Fruit fly (Drosophila melanogaster) whole organism, embryonic: ENCODE results near the gene CG3184.

Source experiments
- B-H2 ChIP-seq: fragments of 200-800 bp; sonication (Bioruptor generic); optimal IDR thresholded peaks from 2 replicates; lab custom pipeline; 2018; ENCODE audit warnings: missing biosample characterization, mild to moderate bottlenecking, missing genetic modification characterization
- Bdp1 ChIP-seq: fragments of 200-800 bp; sonication (Bioruptor generic); optimal IDR thresholded peaks from 3 replicates; lab custom pipeline; 2016; ENCODE audit warnings: missing biosample characterization, missing genetic modification characterization
- CG10321 ChIP-seq: fragments of 200-800 bp; sonication (Bioruptor generic); IDR thresholded peaks from 2 replicates; pipeline ENCODE4 v1.3.6; 2022; ENCODE audit warnings: missing biosample characterization, missing genetic modification characterization
- CG10543 ChIP-seq: fragments of 200-800 bp; sonication (Bioruptor generic); optimal IDR thresholded peaks from 3 replicates; lab custom pipeline; 2017; ENCODE audit warnings: missing biosample characterization, mild to moderate bottlenecking, missing genetic modification characterization, moderate library complexity
- CG10959 ChIP-seq: fragments of 200-800 bp; sonication (Bioruptor generic); IDR thresholded peaks from 2 replicates; pipeline ENCODE4 v1.3.6; 2022; ENCODE audit warnings: missing biosample characterization, missing genetic modification characterization
- CG11456 ChIP-seq: fragments of 200-800 bp; sonication (Bioruptor generic); IDR thresholded peaks from 3 replicates; pipeline ENCODE4 v1.3.6; 2022; ENCODE audit warnings: missing biosample characterization, missing genetic modification characterization
- CG12236 ChIP-seq: fragments of 200-800 bp; sonication (Bioruptor generic); optimal IDR thresholded peaks from 2 replicates; lab custom pipeline; 2016; ENCODE audit warnings: missing biosample characterization, missing genetic modification characterization
- CG12769 ChIP-seq: fragments of 200-800 bp; sonication (Bioruptor generic); optimal IDR thresholded peaks from 2 replicates; lab custom pipeline; 2019; ENCODE audit warnings: missing biosample characterization, mild to moderate bottlenecking, missing genetic modification characterization, moderate library complexity
- CG14667 ChIP-seq: fragments of 200-800 bp; sonication (Bioruptor generic); IDR thresholded peaks from 2 replicates; pipeline ENCODE4 v1.3.6; 2022; ENCODE audit warnings: missing biosample characterization, missing genetic modification characterization
- CG14965 ChIP-seq: fragments of 200-800 bp; sonication (Bioruptor generic); optimal IDR thresholded peaks from 2 replicates; lab custom pipeline; 2016; ENCODE audit warnings: missing biosample characterization, missing genetic modification characterization, borderline replicate concordance
- CG17385 ChIP-seq: fragments of 200-800 bp; sonication (Bioruptor generic); optimal IDR thresholded peaks from 3 replicates; lab custom pipeline; 2018; ENCODE audit warnings: missing biosample characterization, mild to moderate bottlenecking, missing genetic modification characterization
- CG31365 ChIP-seq: fragments of 200-800 bp; sonication (Bioruptor generic); optimal IDR thresholded peaks from 2 replicates; lab custom pipeline; 2018; ENCODE audit warnings: missing biosample characterization, mild to moderate bottlenecking, missing genetic modification characterization
- CG3407 ChIP-seq: fragments of 200-800 bp; sonication (Bioruptor generic); optimal IDR thresholded peaks from 2 replicates; lab custom pipeline; 2018; ENCODE audit warnings: missing biosample characterization, mild to moderate bottlenecking, missing genetic modification characterization
- CG3726 ChIP-seq: fragments of 200-800 bp; sonication (Bioruptor generic); IDR thresholded peaks from 3 replicates; pipeline ENCODE4, ENCODE4 v1.3.6; 2022; ENCODE audit warnings: missing biosample characterization, missing genetic modification characterization
- CG7839 ChIP-seq: fragments of 200-800 bp; sonication (Bioruptor generic); optimal IDR thresholded peaks from 3 replicates; lab custom pipeline; 2018; ENCODE audit warnings: missing biosample characterization, mild to moderate bottlenecking, missing genetic modification characterization, moderate library complexity
- CG8089 ChIP-seq: fragments of 200-800 bp; sonication (Bioruptor generic); optimal IDR thresholded peaks from 3 replicates; lab custom pipeline; 2016; ENCODE audit warnings: missing biosample characterization, missing genetic modification characterization
- Chrac-16 ChIP-seq: fragments of 200-800 bp; sonication (Bioruptor generic); optimal IDR thresholded peaks from 3 replicates; lab custom pipeline; 2016; ENCODE audit warnings: missing biosample characterization, missing genetic modification characterization
- D ChIP-seq, 2 experiments: fragments of 200-800 bp in 1 of 2; fragments of >200 bp in 1 of 2; sonication (Bioruptor generic) in 1 of 2; optimal IDR thresholded peaks; 2 replicates in 1 of 2; 3 replicates in 1 of 2; lab custom pipeline; 2017; ENCODE audit warnings: mild to moderate bottlenecking in 1 of 2, missing biosample characterization in 1 of 2, missing genetic modification characterization in 1 of 2, missing genetic modification reagents in 1 of 2
- Dip3 ChIP-seq: fragments of 200-800 bp; sonication (Bioruptor generic); optimal IDR thresholded peaks from 3 replicates; lab custom pipeline; 2016; ENCODE audit warnings: missing biosample characterization, missing genetic modification characterization
- Dp ChIP-seq: fragments of 200-800 bp; sonication (Bioruptor generic); optimal IDR thresholded peaks from 2 replicates; lab custom pipeline; 2018; ENCODE audit warnings: missing biosample characterization, mild to moderate bottlenecking, missing genetic modification characterization, moderate library complexity
- Hey ChIP-seq: fragments of 200-800 bp; sonication (Bioruptor generic); optimal IDR thresholded peaks from 3 replicates; lab custom pipeline; 2018; ENCODE audit warnings: missing biosample characterization, mild to moderate bottlenecking, missing genetic modification characterization
- Med ChIP-seq: fragments of 200-800 bp; sonication (Bioruptor generic); peaks from one replicate; lab custom pipeline; 2016; ENCODE audit warnings: missing biosample characterization, missing genetic modification characterization, mild to moderate bottlenecking, inconsistent platforms, moderate library complexity
- Mrtf ChIP-seq: fragments of 200-800 bp; sonication (Bioruptor generic); IDR thresholded peaks from 3 replicates; pipeline ENCODE4 v1.3.6; 2022; ENCODE audit warnings: missing biosample characterization, missing genetic modification characterization
- Pdp1 ChIP-seq, 2 experiments: fragments of 200-800 bp; sonication (Bioruptor generic); optimal IDR thresholded peaks; 3 replicates each; lab custom pipeline; 2016; ENCODE audit warnings: missing biosample characterization in 2 of 2, missing genetic modification characterization in 2 of 2, mild to moderate bottlenecking in 1 of 2, moderate library complexity in 1 of 2
- Poxn ChIP-seq: fragments of 200-800 bp; sonication (Bioruptor generic); IDR thresholded peaks from 2 replicates; pipeline ENCODE4 v1.3.6; 2022; ENCODE audit warnings: missing biosample characterization, missing genetic modification characterization
- Rfx ChIP-seq: fragments of 200-800 bp; sonication (Bioruptor generic); IDR thresholded peaks from 2 replicates; pipeline ENCODE4 v1.3.6; 2022; ENCODE audit warnings: missing biosample characterization, missing genetic modification characterization
- Sin3A ChIP-seq: fragments of >200 bp; optimal IDR thresholded peaks from 2 replicates; lab custom pipeline; 2018
- Stat92E ChIP-seq, 3 experiments: fragments of >200 bp in 2 of 3; fragments of 200-800 bp in 1 of 3; sonication (Bioruptor generic) in 1 of 3; optimal IDR thresholded peaks; 2 replicates each; lab custom pipeline; 2017 to 2019; ENCODE audit warnings: missing biosample characterization in 3 of 3, missing genetic modification characterization in 3 of 3, mild to moderate bottlenecking in 1 of 3, moderate library complexity in 1 of 3
- Taf1 ChIP-seq: fragments of 200-800 bp; sonication (Bioruptor generic); IDR thresholded peaks from 2 replicates; pipeline ENCODE4 v1.3.6; 2022; ENCODE audit warnings: missing biosample characterization, missing genetic modification characterization
- Trl ChIP-seq, 3 experiments: fragments of >200 bp in 2 of 3; fragments of 200-800 bp in 1 of 3; sonication (Bioruptor generic) in 1 of 3; optimal IDR thresholded peaks; 2 replicates in 1 of 3; 3 replicates in 2 of 3; lab custom pipeline; 2016 to 2017; ENCODE audit warnings: missing biosample characterization in 1 of 3, missing genetic modification characterization in 1 of 3
- YL-1 ChIP-seq: fragments of 200-800 bp; sonication (Bioruptor generic); optimal IDR thresholded peaks from 3 replicates; lab custom pipeline; 2017; ENCODE audit warnings: missing biosample characterization, mild to moderate bottlenecking, missing genetic modification characterization
- az2 ChIP-seq: fragments of 200-800 bp; sonication (Bioruptor generic); optimal IDR thresholded peaks from 3 replicates; lab custom pipeline; 2016; ENCODE audit warnings: missing biosample characterization, missing genetic modification characterization
- cg ChIP-seq: fragments of 200-800 bp; sonication (Bioruptor generic); optimal IDR thresholded peaks from 3 replicates; lab custom pipeline; 2019; ENCODE audit warnings: missing biosample characterization, mild to moderate bottlenecking, missing genetic modification characterization, moderate library complexity
- chinmo ChIP-seq: fragments of 200-800 bp; sonication (Bioruptor generic); IDR thresholded peaks from 4 replicates; pipeline ENCODE4 v1.3.6; 2022; ENCODE audit warnings: missing biosample characterization, missing genetic modification characterization; ENCODE audit not compliant: partially characterized antibody
- crp ChIP-seq, 2 experiments: fragments of 200-800 bp; sonication (Bioruptor generic); optimal IDR thresholded peaks; 2 replicates in 1 of 2; 3 replicates in 1 of 2; lab custom pipeline; 2017; ENCODE audit warnings: missing biosample characterization in 2 of 2, missing genetic modification characterization in 2 of 2, mild to moderate bottlenecking in 1 of 2, moderate library complexity in 1 of 2
- dm ChIP-seq: fragments of 200-800 bp; sonication (Bioruptor generic); optimal IDR thresholded peaks from 3 replicates; lab custom pipeline; 2016; ENCODE audit warnings: missing biosample characterization, missing genetic modification characterization
- esg ChIP-seq: fragments of 200-800 bp; sonication (Bioruptor generic); conservative IDR thresholded peaks from 2 replicates; pipeline ENCODE4 v1.3.6; 2022; ENCODE audit warnings: missing biosample characterization, missing genetic modification characterization
- ind ChIP-seq: fragments of 200-800 bp; sonication (Bioruptor generic); optimal IDR thresholded peaks from 3 replicates; lab custom pipeline; 2016; ENCODE audit warnings: missing biosample characterization, missing genetic modification characterization
- kah ChIP-seq: fragments of 200-800 bp; sonication (Bioruptor generic); optimal IDR thresholded peaks from 2 replicates; lab custom pipeline; 2018; ENCODE audit warnings: missing biosample characterization, mild to moderate bottlenecking, missing genetic modification characterization
- onecut ChIP-seq: fragments of 200-800 bp; sonication (Bioruptor generic); IDR thresholded peaks from 2 replicates; pipeline ENCODE4 v1.3.6; 2022; ENCODE audit warnings: missing biosample characterization, missing genetic modification characterization
- otp ChIP-seq: fragments of 200-800 bp; sonication (Bioruptor generic); IDR thresholded peaks from 3 replicates; pipeline ENCODE4, ENCODE4 v1.3.6; 2022; ENCODE audit warnings: missing biosample characterization, missing genetic modification characterization
- scrt ChIP-seq: fragments of 200-800 bp; sonication (Bioruptor generic); optimal IDR thresholded peaks from 2 replicates; lab custom pipeline; 2018; ENCODE audit warnings: missing biosample characterization, mild to moderate bottlenecking, missing genetic modification characterization, moderate library complexity
- sens ChIP-seq: fragments of 200-800 bp; sonication (Bioruptor generic); peaks from one replicate; lab custom pipeline; 2016; ENCODE audit warnings: missing biosample characterization, missing genetic modification characterization
- sens-2 ChIP-seq: fragments of 200-800 bp; sonication (Bioruptor generic); IDR thresholded peaks from 2 replicates; pipeline ENCODE4 v1.3.6; 2022; ENCODE audit warnings: missing biosample characterization, missing genetic modification characterization
- ssp ChIP-seq: fragments of 200-800 bp; sonication (Bioruptor generic); IDR thresholded peaks from 2 replicates; pipeline ENCODE4 v1.3.6; 2022; ENCODE audit warnings: missing biosample characterization, missing genetic modification characterization
- tap ChIP-seq: fragments of 200-800 bp; optimal IDR thresholded peaks from 3 replicates; lab custom pipeline; 2019; ENCODE audit warnings: missing biosample characterization, mild to moderate bottlenecking, missing genetic modification characterization, moderate library complexity
- tio ChIP-seq: fragments of 200-800 bp; sonication (Bioruptor generic); optimal IDR thresholded peaks from 2 replicates; lab custom pipeline; 2017; ENCODE audit warnings: missing biosample characterization, missing genetic modification characterization, inconsistent platforms

Gene CG3184

DNA sequence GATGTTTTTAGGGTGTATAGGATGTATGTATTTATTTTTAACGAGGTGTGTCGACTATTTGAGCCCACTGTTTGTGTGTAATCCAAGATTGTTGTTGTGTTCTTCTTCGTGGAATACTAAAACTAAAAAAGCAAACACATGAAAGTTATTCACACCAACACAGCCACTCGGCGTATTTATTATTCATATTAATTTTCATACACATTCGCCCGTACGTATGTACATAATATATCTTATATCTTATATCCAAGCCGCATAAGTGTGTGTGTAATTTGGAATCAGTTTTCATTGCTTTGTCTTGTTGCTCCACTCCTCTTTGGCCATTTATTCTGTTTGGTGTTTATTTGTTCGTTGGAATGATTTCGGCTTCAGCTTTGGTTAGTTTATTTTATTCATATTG is 22.1 kb upstream of the CG3184 start:
- TF ChIP-seq Rfx (GFP tag; lab: Robert Waterston, UW), result 0 out of 2 replicates have a peak, but pooled peaks have one; percentile 7
- peak; percentile 31 for TF ChIP-seq cg (GFP tag; lab: Kevin White, UChicago)
- peak; percentile 73 for TF ChIP-seq Med (GFP tag; lab: Kevin White, UChicago)
- TF ChIP-seq Stat92E (GFP tag; optimal IDR thresholded peaks at IDR 0.05; lab: Kevin White, UChicago), result peak in 1 of 3 experiments; percentile 48
- TF ChIP-seq Chrac-16 (GFP tag; lab: Kevin White, UChicago), result no peak
- no peak for TF ChIP-seq esg (GFP tag; lab: Robert Waterston, UW)
- no peak for TF ChIP-seq CG14965 (GFP tag; lab: Kevin White, UChicago)
- TF ChIP-seq chinmo (GFP tag; lab: Robert Waterston, UW), result 0 out of 4 replicates have a peak, but pooled peaks have one; percentile 29
- TF ChIP-seq dm (GFP tag; lab: Kevin White, UChicago), result no peak
- TF ChIP-seq CG10543 (GFP tag; lab: Kevin White, UChicago), result peak; percentile 4
- peak; percentile 40; the same call in 1 of the 3 replicates for TF ChIP-seq otp
- peak; percentile 25 for TF ChIP-seq CG12769 (tag; lab: Kevin White, UChicago)
- no peak for TF ChIP-seq CG7839 (tag; lab: Kevin White, UChicago)
- TF ChIP-seq scrt (GFP tag; lab: Kevin White, UChicago), result no peak
- TF ChIP-seq Bdp1, result no peak
- TF ChIP-seq Hey (tag; lab: Kevin White, UChicago), result no peak
- no peak for TF ChIP-seq CG12236 (GFP tag; lab: Kevin White, UChicago)
- TF ChIP-seq ind (GFP tag; lab: Kevin White, UChicago), result no peak
- no peak for TF ChIP-seq CG14667 (GFP tag; lab: Robert Waterston, UW)
- TF ChIP-seq sens (GFP tag; lab: Kevin White, UChicago), result peak; percentile 54
- no peak for TF ChIP-seq Sin3A

DNA sequence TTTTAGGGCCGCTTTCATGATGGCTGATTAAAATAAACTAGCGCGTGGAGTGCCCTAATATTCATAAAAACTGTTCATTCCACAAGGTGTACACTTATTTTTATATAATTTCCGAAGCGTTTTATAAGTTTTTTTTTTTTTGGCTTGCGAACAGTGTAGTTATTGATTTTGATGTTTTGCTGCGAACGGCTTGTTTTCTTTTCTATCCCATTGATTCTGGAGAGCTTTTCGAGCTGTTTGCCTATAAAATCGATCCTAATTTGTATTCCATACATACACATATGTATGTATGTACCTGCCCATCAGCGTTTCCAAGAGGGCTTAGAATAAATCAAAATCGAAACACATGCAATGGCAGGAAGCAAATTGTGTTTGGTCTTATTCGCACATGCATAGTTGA is 21.7 kb upstream of the CG3184 start:
- TF ChIP-seq Dip3 (GFP tag; lab: Kevin White, UChicago) (no peak), onecut (GFP tag; lab: Robert Waterston, UW) (peak; percentile 63), Pdp1 (GFP tag; optimal IDR thresholded peaks at IDR 0.05; lab: Kevin White, UChicago) (peak in 1 of 2 experiments; percentile 34), CG8089 (no peak), CG17385 (no peak), CG3726 (GFP tag; lab: Robert Waterston, UW) (no peak), cg (GFP tag; lab: Kevin White, UChicago) (no peak), az2 (GFP tag; lab: Kevin White, UChicago) (no peak), sens-2 (GFP tag; lab: Robert Waterston, UW) (no peak), crp (GFP tag; optimal IDR thresholded peaks at IDR 0.05; lab: Kevin White, UChicago) (no peak), D (optimal IDR thresholded peaks at IDR 0.05; lab: Kevin White, UChicago) (no peak), D (GFP tag; optimal IDR thresholded peaks at IDR 0.05; lab: Kevin White, UChicago) (no peak), CG10959 (no peak), Poxn (GFP tag; lab: Robert Waterston, UW) (no peak), CG11456 (GFP tag; lab: Robert Waterston, UW) (no peak)

dm6 chrX:6709252-6710037 is 20.9 kb upstream of the CG3184 start:
- TF ChIP-seq B-H2 (GFP tag; lab: Kevin White, UChicago) (no peak), CG10321 (GFP tag; lab: Robert Waterston, UW) (no peak), CG3407 (GFP tag; lab: Kevin White, UChicago) (no peak), CG31365 (tag; lab: Kevin White, UChicago) (no peak), sens (GFP tag; lab: Kevin White, UChicago) (peak; percentile 64), Taf1 (no peak), Dp (GFP tag; lab: Kevin White, UChicago) (no peak), Med (GFP tag; lab: Kevin White, UChicago) (peak; percentile 32), Trl (optimal IDR thresholded peaks at IDR 0.05; lab: Kevin White, UChicago) (peak; percentile 48 to 50), Trl (GFP tag; optimal IDR thresholded peaks at IDR 0.05; lab: Kevin White, UChicago) (no peak), YL-1 (no peak), scrt (GFP tag; lab: Kevin White, UChicago) (peak; percentile 22), Mrtf (GFP tag; lab: Robert Waterston, UW) (no peak), tio (GFP tag; lab: Kevin White, UChicago) (no peak), kah (GFP tag; lab: Kevin White, UChicago) (peak; percentile 74), ssp (GFP tag; lab: Robert Waterston, UW) (no peak), tap (tag; lab: Kevin White, UChicago) (no peak)
